Fruit fly (Drosophila melanogaster) whole organism, wandering third instar larva: ENCODE measurements around the gene CG9147.

Experiments used
- Abd-B ChIP-seq: fragments of >200 bp; optimal IDR thresholded peaks from 2 replicates; lab custom pipeline; 2017; ENCODE audit warnings: missing biosample characterization, missing genetic modification characterization
- CG32264 ChIP-seq: fragments of 200-800 bp; sonication (Bioruptor generic); optimal IDR thresholded peaks from 2 replicates; lab custom pipeline; 2016; ENCODE audit warnings: missing biosample characterization, missing genetic modification characterization
- CG9705 ChIP-seq: fragments of 200-800 bp; sonication (Bioruptor generic); optimal IDR thresholded peaks from 2 replicates; lab custom pipeline; 2018; ENCODE audit warnings: missing biosample characterization, mild to moderate bottlenecking, missing genetic modification characterization
- CrebA ChIP-seq: fragments of 200-800 bp; sonication (Bioruptor generic); optimal IDR thresholded peaks from 2 replicates; lab custom pipeline; 2016; ENCODE audit warnings: missing biosample characterization, mild to moderate bottlenecking, missing genetic modification characterization, borderline replicate concordance
- Dfd ChIP-seq: fragments of >200 bp; optimal IDR thresholded peaks from 2 replicates; lab custom pipeline; 2017; ENCODE audit warnings: missing biosample characterization, missing genetic modification characterization
- Dif ChIP-seq: fragments of 200-275, 200-300 bp; sonication (Bioruptor generic); optimal IDR thresholded peaks from 2 replicates; lab custom pipeline; 2018; ENCODE audit warnings: missing biosample characterization, missing genetic modification characterization; ENCODE audit not compliant: partially characterized antibody
- GATAd ChIP-seq: sonication (Bioruptor generic); optimal IDR thresholded peaks from 2 replicates; lab custom pipeline; 2016; ENCODE audit warnings: missing biosample characterization, missing genetic modification characterization
- HLH106 ChIP-seq: fragments of 200-800 bp; optimal IDR thresholded peaks from 3 replicates; lab custom pipeline; 2019; ENCODE audit warnings: missing biosample characterization, mild to moderate bottlenecking, missing genetic modification characterization, moderate library complexity
- Hnf4 ChIP-seq: fragments of 200-800 bp; sonication (Bioruptor generic); optimal IDR thresholded peaks from 2 replicates; lab custom pipeline; 2016; ENCODE audit warnings: missing biosample characterization, mild to moderate bottlenecking, missing genetic modification characterization
- Hr78 ChIP-seq: fragments of >200 bp; optimal IDR thresholded peaks from 2 replicates; lab custom pipeline; 2017; ENCODE audit warnings: missing biosample characterization, missing genetic modification characterization
- Hr83 ChIP-seq: fragments of 200-300 bp; sonication (Bioruptor generic); optimal IDR thresholded peaks from 2 replicates; lab custom pipeline; 2016; ENCODE audit warnings: missing biosample characterization, mild to moderate bottlenecking, missing genetic modification characterization, moderate library complexity; ENCODE audit not compliant: poor library complexity, severe bottlenecking
- Jra ChIP-seq: sonication (Bioruptor generic); optimal IDR thresholded peaks from 2 replicates; lab custom pipeline; 2016; ENCODE audit warnings: missing biosample characterization, missing genetic modification characterization
- Mio ChIP-seq: sonication (Bioruptor generic); optimal IDR thresholded peaks from 2 replicates; lab custom pipeline; 2016; ENCODE audit warnings: missing biosample characterization, missing genetic modification characterization
- Myc ChIP-seq: fragments of >200 bp; optimal IDR thresholded peaks from 2 replicates; lab custom pipeline; 2017
- N ChIP-seq: fragments of >200 bp; optimal IDR thresholded peaks from 2 replicates; lab custom pipeline; 2018; ENCODE audit warnings: missing biosample characterization, missing external identifiers, missing genetic modification characterization
- OdsH ChIP-seq: fragments of 200-800 bp; sonication (Bioruptor generic); optimal IDR thresholded peaks from 2 replicates; lab custom pipeline; 2016; ENCODE audit warnings: missing biosample characterization, mild to moderate bottlenecking, missing genetic modification characterization
- Rel ChIP-seq, 2 experiments: fragments of 200-800 bp; sonication (Bioruptor generic) in 1 of 2; optimal IDR thresholded peaks; 2 replicates in 1 of 2; 3 replicates in 1 of 2; lab custom pipeline; 2016 to 2019; ENCODE audit warnings: mild to moderate bottlenecking in 2 of 2, missing biosample characterization in 2 of 2, missing genetic modification characterization in 2 of 2, moderate library complexity in 1 of 2
- Sp1 ChIP-seq: fragments of 200-800 bp; sonication (Bioruptor generic); optimal IDR thresholded peaks from 3 replicates; lab custom pipeline; 2019; ENCODE audit warnings: missing biosample characterization, mild to moderate bottlenecking, missing genetic modification characterization, moderate library complexity
- Vsx2 ChIP-seq: fragments of 200-300, 225-300 bp; sonication (Bioruptor generic); optimal IDR thresholded peaks from 2 replicates; lab custom pipeline; 2018; ENCODE audit warnings: missing biosample characterization, missing genetic modification characterization; ENCODE audit not compliant: partially characterized antibody
- br ChIP-seq: fragments of 200-800 bp; sonication (Bioruptor generic); optimal IDR thresholded peaks from 2 replicates; lab custom pipeline; 2016; ENCODE audit warnings: missing biosample characterization, missing genetic modification characterization
- brk ChIP-seq: fragments of 200-800 bp; sonication (Bioruptor generic); optimal IDR thresholded peaks from 2 replicates; lab custom pipeline; 2016; ENCODE audit warnings: missing biosample characterization, mild to moderate bottlenecking, missing genetic modification characterization
- dl ChIP-seq, 2 experiments: fragments of 175-275, 200-275 bp in 1 of 2; fragments of 200-275 bp in 1 of 2; sonication (Bioruptor generic); optimal IDR thresholded peaks; lab custom pipeline; 2018; ENCODE audit warnings: mild to moderate bottlenecking in 2 of 2, missing biosample characterization in 2 of 2, missing genetic modification characterization in 2 of 2, moderate library complexity in 2 of 2; ENCODE audit not compliant: partially characterized antibody in 2 of 2, insufficient read depth in 1 of 2
- dmrt93B ChIP-seq: fragments of 200-800 bp; sonication (Bioruptor generic); optimal IDR thresholded peaks from 2 replicates; lab custom pipeline; 2018; ENCODE audit warnings: missing biosample characterization, mild to moderate bottlenecking, missing genetic modification characterization
- dsf ChIP-seq: sonication (Bioruptor generic); optimal IDR thresholded peaks from 2 replicates; lab custom pipeline; 2016; ENCODE audit warnings: missing biosample characterization, missing genetic modification characterization, borderline replicate concordance
- ey ChIP-seq: fragments of 200-800 bp; sonication (Bioruptor generic); optimal IDR thresholded peaks from 2 replicates; lab custom pipeline; 2016; ENCODE audit warnings: missing biosample characterization, missing genetic modification characterization
- foxo ChIP-seq, 2 experiments: fragments of 200-800 bp; sonication (Bioruptor generic); optimal IDR thresholded peaks; 2 replicates in 1 of 2; 3 replicates in 1 of 2; lab custom pipeline; 2016 to 2017; ENCODE audit warnings: missing biosample characterization in 2 of 2, missing genetic modification characterization in 2 of 2
- fru ChIP-seq: fragments of 200-800 bp; sonication (Bioruptor generic); optimal IDR thresholded peaks from 3 replicates; lab custom pipeline; 2016; ENCODE audit warnings: missing biosample characterization, mild to moderate bottlenecking, missing genetic modification characterization
- h ChIP-seq: fragments of 200-800 bp; sonication (Bioruptor generic); optimal IDR thresholded peaks from 3 replicates; lab custom pipeline; 2016; ENCODE audit warnings: missing biosample characterization, mild to moderate bottlenecking, missing genetic modification characterization
- jim ChIP-seq: fragments of 175-275, 200-325 bp; sonication (Bioruptor generic); optimal IDR thresholded peaks from 2 replicates; lab custom pipeline; 2016; ENCODE audit warnings: missing biosample characterization, mild to moderate bottlenecking, missing genetic modification characterization
- lola ChIP-seq: fragments of >200 bp; optimal IDR thresholded peaks from 2 replicates; lab custom pipeline; 2017; ENCODE audit warnings: missing biosample characterization, missing genetic modification characterization
- pan ChIP-seq: fragments of >200 bp; optimal IDR thresholded peaks from 2 replicates; lab custom pipeline; 2017
- psq ChIP-seq: fragments of 200-800 bp; sonication (Bioruptor generic); optimal IDR thresholded peaks from 3 replicates; lab custom pipeline; 2017; ENCODE audit warnings: missing biosample characterization, mild to moderate bottlenecking, missing genetic modification characterization, moderate library complexity
- rgr ChIP-seq: fragments of 200-800 bp; sonication (Bioruptor generic); optimal IDR thresholded peaks from 3 replicates; lab custom pipeline; 2016; ENCODE audit warnings: missing biosample characterization, mild to moderate bottlenecking, missing genetic modification characterization
- sage ChIP-seq: fragments of 200-800 bp; sonication (Bioruptor generic); optimal IDR thresholded peaks from 2 replicates; lab custom pipeline; 2016; ENCODE audit warnings: missing biosample characterization, mild to moderate bottlenecking, missing genetic modification characterization
- sv ChIP-seq: fragments of 200-800 bp; sonication (Bioruptor generic); optimal IDR thresholded peaks from 3 replicates; lab custom pipeline; 2016; ENCODE audit warnings: missing biosample characterization, missing genetic modification characterization
- tai ChIP-seq: sonication (Bioruptor generic); optimal IDR thresholded peaks from 2 replicates; lab custom pipeline; 2016; ENCODE audit warnings: missing biosample characterization, missing genetic modification characterization
- usp ChIP-seq: fragments of >200 bp; optimal IDR thresholded peaks from 2 replicates; lab custom pipeline; 2017; ENCODE audit warnings: missing biosample characterization, missing genetic modification characterization
- woc ChIP-seq: sonication (Bioruptor generic); optimal IDR thresholded peaks from 2 replicates; lab custom pipeline; 2016; ENCODE audit warnings: missing biosample characterization, mild to moderate bottlenecking, missing genetic modification characterization

CG9147 gene

DNA sequence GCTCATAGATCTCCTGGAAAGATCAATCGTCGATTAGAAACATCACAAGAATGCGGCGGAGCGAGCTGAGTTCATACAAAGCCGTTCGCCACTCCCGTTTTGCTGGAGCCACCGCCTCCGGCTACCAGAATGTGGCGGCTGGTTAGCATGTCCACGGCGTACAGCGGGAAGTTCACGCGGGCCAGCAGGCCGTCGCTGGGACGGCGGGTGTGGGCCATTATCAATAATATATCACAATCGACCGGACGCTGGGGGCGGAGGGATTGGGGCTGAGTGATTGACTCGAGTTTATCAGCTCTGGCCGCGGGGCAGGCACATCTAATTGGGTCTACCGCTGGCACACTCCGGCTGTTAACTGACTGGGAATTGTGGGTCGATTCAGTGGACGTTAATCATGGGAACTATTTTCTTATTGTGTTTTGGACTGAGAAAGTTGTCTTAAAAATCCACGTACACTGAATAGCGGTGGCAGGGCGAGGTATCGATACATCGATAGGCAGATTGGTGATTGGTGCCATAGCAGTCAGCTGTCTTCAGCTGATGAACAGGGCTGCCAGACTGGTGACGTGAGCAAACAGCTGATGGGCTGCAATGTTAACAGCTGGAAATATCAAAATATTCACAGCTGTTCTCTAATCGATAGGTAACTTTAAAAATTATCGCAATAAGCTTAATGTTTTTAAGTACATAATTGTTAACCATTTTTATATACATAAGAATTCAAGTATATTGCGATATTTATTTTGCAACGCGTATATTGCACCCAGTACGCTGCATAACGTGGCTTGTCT lies 32.9 kb downstream of the CG9147 start, which contains the start of gene CG9175:
CG9175 (minus strand) TSS at position 488 of the 791 bp plus-strand sequence.
- no peak for TF ChIP-seq sv (GFP tag; lab: Kevin White, UChicago)
- TF ChIP-seq Rel (GFP tag; optimal IDR thresholded peaks at IDR 0.05; lab: Kevin White, UChicago): no peak
- TF ChIP-seq Rel (tag; optimal IDR thresholded peaks at IDR 0.05; lab: Kevin White, UChicago): peak; percentile 28
- TF ChIP-seq tai (GFP tag; lab: Kevin White, UChicago): no peak
- peak; percentile 84 for TF ChIP-seq Dif (GFP tag; lab: Kevin White, UChicago)
- peak; percentile 68 for TF ChIP-seq woc (GFP tag; lab: Kevin White, UChicago)
- no peak for TF ChIP-seq GATAd
- no peak for TF ChIP-seq Abd-B (GFP tag; lab: Kevin White, UChicago)
- TF ChIP-seq N: no peak
- no peak for TF ChIP-seq fru (GFP tag; lab: Kevin White, UChicago)
- TF ChIP-seq Sp1 (GFP tag; lab: Kevin White, UChicago): no peak
- TF ChIP-seq Mio (GFP tag; lab: Kevin White, UChicago): no peak
- TF ChIP-seq CG32264 (GFP tag; lab: Kevin White, UChicago): no peak
- no peak for TF ChIP-seq CrebA (GFP tag; lab: Kevin White, UChicago)
- no peak for TF ChIP-seq lola (GFP tag; lab: Kevin White, UChicago)
- no peak for TF ChIP-seq dmrt93B (GFP tag; lab: Kevin White, UChicago)
- TF ChIP-seq Hnf4 (GFP tag; lab: Kevin White, UChicago): peak; percentile 9
- TF ChIP-seq Jra (GFP tag; lab: Kevin White, UChicago): no peak
- no peak for TF ChIP-seq pan (lab: Kevin White, UChicago)
- no peak for TF ChIP-seq usp (GFP tag; lab: Kevin White, UChicago)
- TF ChIP-seq Hr78 (GFP tag; lab: Kevin White, UChicago): no peak
- TF ChIP-seq dl (GFP tag; optimal IDR thresholded peaks at IDR 0.05; lab: Kevin White, UChicago; ENCODE audit: insufficient read depth in 1 of 2, partially characterized antibody in 2 of 2): peak in 1 of 2 experiments; percentile 53
- TF ChIP-seq brk (GFP tag; lab: Kevin White, UChicago): no peak
- peak; percentile 41 for TF ChIP-seq Myc
- no peak for TF ChIP-seq Vsx2 (GFP tag; lab: Kevin White, UChicago)
- no peak for TF ChIP-seq rgr (GFP tag; lab: Kevin White, UChicago)
- TF ChIP-seq br (GFP tag; lab: Kevin White, UChicago): no peak
- no peak for TF ChIP-seq sage (GFP tag; lab: Kevin White, UChicago)
- no peak for TF ChIP-seq ey (GFP tag; lab: Kevin White, UChicago)
- no peak for TF ChIP-seq Dfd (GFP tag; lab: Kevin White, UChicago)
- no peak for TF ChIP-seq dsf (GFP tag; lab: Kevin White, UChicago)
- peak; percentile 0 for TF ChIP-seq HLH106
- TF ChIP-seq OdsH (GFP tag; lab: Kevin White, UChicago): no peak
- TF ChIP-seq foxo (GFP tag; optimal IDR thresholded peaks at IDR 0.05; lab: Kevin White, UChicago): peak in 1 of 2 experiments; percentile 15
- peak; percentile 40 for TF ChIP-seq jim
- TF ChIP-seq h (GFP tag; lab: Kevin White, UChicago): peak; percentile 40
- TF ChIP-seq CG9705: no peak
- peak; percentile 13 for TF ChIP-seq Hr83 (GFP tag; lab: Kevin White, UChicago)
- TF ChIP-seq psq (GFP tag; lab: Kevin White, UChicago): no peak

DNA sequence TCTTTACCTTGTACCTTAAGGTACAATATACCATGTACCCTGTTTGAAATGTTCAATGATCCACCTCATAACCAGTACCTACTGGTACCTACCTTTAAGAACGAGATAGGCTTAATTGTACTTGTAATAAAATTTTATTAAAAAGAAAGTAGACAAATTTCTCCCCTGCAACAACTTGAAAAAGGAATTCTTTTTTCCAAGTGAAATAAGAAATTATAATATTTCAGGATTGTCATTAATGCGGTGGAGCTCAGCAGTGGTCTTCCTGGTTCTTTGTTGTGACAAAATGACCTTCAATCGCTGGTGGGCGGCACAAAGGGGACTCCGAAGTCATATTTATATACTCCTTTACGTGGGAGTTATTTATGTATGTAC lies 33.5 kb downstream of the CG9147 start:
- TF ChIP-seq woc (GFP tag; lab: Kevin White, UChicago): peak; percentile 30
- no peak for TF ChIP-seq Dif (GFP tag; lab: Kevin White, UChicago)
- TF ChIP-seq sage (GFP tag; lab: Kevin White, UChicago): peak; percentile 14
- TF ChIP-seq, all 38 proteins: peak for 2
